Fruit fly (Drosophila melanogaster) whole organism, wandering third instar larva: ENCODE results near the gene SPR.
A peak's percentile ranks its signal among the peaks of the same experiment; 100 is the strongest.

Experiments used
- CG32264 ChIP-seq: fragments of 200-800 bp; sonication (Bioruptor generic); optimal IDR thresholded peaks from 2 replicates; lab custom pipeline; 2016; ENCODE audit warnings: missing biosample characterization, missing genetic modification characterization
- CG9705 ChIP-seq: fragments of 200-800 bp; sonication (Bioruptor generic); optimal IDR thresholded peaks from 2 replicates; lab custom pipeline; 2018; ENCODE audit warnings: missing biosample characterization, mild to moderate bottlenecking, missing genetic modification characterization
- Dfd ChIP-seq: fragments of >200 bp; optimal IDR thresholded peaks from 2 replicates; lab custom pipeline; 2017; ENCODE audit warnings: missing biosample characterization, missing genetic modification characterization
- Dif ChIP-seq: fragments of 200-275, 200-300 bp; sonication (Bioruptor generic); optimal IDR thresholded peaks from 2 replicates; lab custom pipeline; 2018; ENCODE audit warnings: missing biosample characterization, missing genetic modification characterization; ENCODE audit not compliant: partially characterized antibody
- GATAd ChIP-seq: sonication (Bioruptor generic); optimal IDR thresholded peaks from 2 replicates; lab custom pipeline; 2016; ENCODE audit warnings: missing biosample characterization, missing genetic modification characterization
- HLH106 ChIP-seq: fragments of 200-800 bp; optimal IDR thresholded peaks from 3 replicates; lab custom pipeline; 2019; ENCODE audit warnings: missing biosample characterization, mild to moderate bottlenecking, missing genetic modification characterization, moderate library complexity
- Hnf4 ChIP-seq: fragments of 200-800 bp; sonication (Bioruptor generic); optimal IDR thresholded peaks from 2 replicates; lab custom pipeline; 2016; ENCODE audit warnings: missing biosample characterization, mild to moderate bottlenecking, missing genetic modification characterization
- Hr78 ChIP-seq: fragments of >200 bp; optimal IDR thresholded peaks from 2 replicates; lab custom pipeline; 2017; ENCODE audit warnings: missing biosample characterization, missing genetic modification characterization
- Hr83 ChIP-seq: fragments of 200-300 bp; sonication (Bioruptor generic); optimal IDR thresholded peaks from 2 replicates; lab custom pipeline; 2016; ENCODE audit warnings: missing biosample characterization, mild to moderate bottlenecking, missing genetic modification characterization, moderate library complexity; ENCODE audit not compliant: poor library complexity, severe bottlenecking
- Jra ChIP-seq: sonication (Bioruptor generic); optimal IDR thresholded peaks from 2 replicates; lab custom pipeline; 2016; ENCODE audit warnings: missing biosample characterization, missing genetic modification characterization
- Mio ChIP-seq: sonication (Bioruptor generic); optimal IDR thresholded peaks from 2 replicates; lab custom pipeline; 2016; ENCODE audit warnings: missing biosample characterization, missing genetic modification characterization
- Myc ChIP-seq: fragments of >200 bp; optimal IDR thresholded peaks from 2 replicates; lab custom pipeline; 2017
- N ChIP-seq: fragments of >200 bp; optimal IDR thresholded peaks from 2 replicates; lab custom pipeline; 2018; ENCODE audit warnings: missing biosample characterization, missing external identifiers, missing genetic modification characterization
- OdsH ChIP-seq: fragments of 200-800 bp; sonication (Bioruptor generic); optimal IDR thresholded peaks from 2 replicates; lab custom pipeline; 2016; ENCODE audit warnings: missing biosample characterization, mild to moderate bottlenecking, missing genetic modification characterization
- Rel ChIP-seq, 2 experiments: fragments of 200-800 bp; sonication (Bioruptor generic) in 1 of 2; optimal IDR thresholded peaks; 2 replicates in 1 of 2; 3 replicates in 1 of 2; lab custom pipeline; 2016 to 2019; ENCODE audit warnings: mild to moderate bottlenecking in 2 of 2, missing biosample characterization in 2 of 2, missing genetic modification characterization in 2 of 2, moderate library complexity in 1 of 2
- Sp1 ChIP-seq: fragments of 200-800 bp; sonication (Bioruptor generic); optimal IDR thresholded peaks from 3 replicates; lab custom pipeline; 2019; ENCODE audit warnings: missing biosample characterization, mild to moderate bottlenecking, missing genetic modification characterization, moderate library complexity
- Vsx2 ChIP-seq: fragments of 200-300, 225-300 bp; sonication (Bioruptor generic); optimal IDR thresholded peaks from 2 replicates; lab custom pipeline; 2018; ENCODE audit warnings: missing biosample characterization, missing genetic modification characterization; ENCODE audit not compliant: partially characterized antibody
- br ChIP-seq: fragments of 200-800 bp; sonication (Bioruptor generic); optimal IDR thresholded peaks from 2 replicates; lab custom pipeline; 2016; ENCODE audit warnings: missing biosample characterization, missing genetic modification characterization
- dl ChIP-seq, 2 experiments: fragments of 175-275, 200-275 bp in 1 of 2; fragments of 200-275 bp in 1 of 2; sonication (Bioruptor generic); optimal IDR thresholded peaks; lab custom pipeline; 2018; ENCODE audit warnings: mild to moderate bottlenecking in 2 of 2, missing biosample characterization in 2 of 2, missing genetic modification characterization in 2 of 2, moderate library complexity in 2 of 2; ENCODE audit not compliant: partially characterized antibody in 2 of 2, insufficient read depth in 1 of 2
- dmrt93B ChIP-seq: fragments of 200-800 bp; sonication (Bioruptor generic); optimal IDR thresholded peaks from 2 replicates; lab custom pipeline; 2018; ENCODE audit warnings: missing biosample characterization, mild to moderate bottlenecking, missing genetic modification characterization
- dsf ChIP-seq: sonication (Bioruptor generic); optimal IDR thresholded peaks from 2 replicates; lab custom pipeline; 2016; ENCODE audit warnings: missing biosample characterization, missing genetic modification characterization, borderline replicate concordance
- ey ChIP-seq: fragments of 200-800 bp; sonication (Bioruptor generic); optimal IDR thresholded peaks from 2 replicates; lab custom pipeline; 2016; ENCODE audit warnings: missing biosample characterization, missing genetic modification characterization
- foxo ChIP-seq, 2 experiments: fragments of 200-800 bp; sonication (Bioruptor generic); optimal IDR thresholded peaks; 2 replicates in 1 of 2; 3 replicates in 1 of 2; lab custom pipeline; 2016 to 2017; ENCODE audit warnings: missing biosample characterization in 2 of 2, missing genetic modification characterization in 2 of 2
- fru ChIP-seq: fragments of 200-800 bp; sonication (Bioruptor generic); optimal IDR thresholded peaks from 3 replicates; lab custom pipeline; 2016; ENCODE audit warnings: missing biosample characterization, mild to moderate bottlenecking, missing genetic modification characterization
- h ChIP-seq: fragments of 200-800 bp; sonication (Bioruptor generic); optimal IDR thresholded peaks from 3 replicates; lab custom pipeline; 2016; ENCODE audit warnings: missing biosample characterization, mild to moderate bottlenecking, missing genetic modification characterization
- jim ChIP-seq: fragments of 175-275, 200-325 bp; sonication (Bioruptor generic); optimal IDR thresholded peaks from 2 replicates; lab custom pipeline; 2016; ENCODE audit warnings: missing biosample characterization, mild to moderate bottlenecking, missing genetic modification characterization
- lola ChIP-seq: fragments of >200 bp; optimal IDR thresholded peaks from 2 replicates; lab custom pipeline; 2017; ENCODE audit warnings: missing biosample characterization, missing genetic modification characterization
- pan ChIP-seq: fragments of >200 bp; optimal IDR thresholded peaks from 2 replicates; lab custom pipeline; 2017
- psq ChIP-seq: fragments of 200-800 bp; sonication (Bioruptor generic); optimal IDR thresholded peaks from 3 replicates; lab custom pipeline; 2017; ENCODE audit warnings: missing biosample characterization, mild to moderate bottlenecking, missing genetic modification characterization, moderate library complexity
- rgr ChIP-seq: fragments of 200-800 bp; sonication (Bioruptor generic); optimal IDR thresholded peaks from 3 replicates; lab custom pipeline; 2016; ENCODE audit warnings: missing biosample characterization, mild to moderate bottlenecking, missing genetic modification characterization
- sage ChIP-seq: fragments of 200-800 bp; sonication (Bioruptor generic); optimal IDR thresholded peaks from 2 replicates; lab custom pipeline; 2016; ENCODE audit warnings: missing biosample characterization, mild to moderate bottlenecking, missing genetic modification characterization
- sv ChIP-seq: fragments of 200-800 bp; sonication (Bioruptor generic); optimal IDR thresholded peaks from 3 replicates; lab custom pipeline; 2016; ENCODE audit warnings: missing biosample characterization, missing genetic modification characterization
- tai ChIP-seq: sonication (Bioruptor generic); optimal IDR thresholded peaks from 2 replicates; lab custom pipeline; 2016; ENCODE audit warnings: missing biosample characterization, missing genetic modification characterization
- woc ChIP-seq: sonication (Bioruptor generic); optimal IDR thresholded peaks from 2 replicates; lab custom pipeline; 2016; ENCODE audit warnings: missing biosample characterization, mild to moderate bottlenecking, missing genetic modification characterization

SPR gene

DNA sequence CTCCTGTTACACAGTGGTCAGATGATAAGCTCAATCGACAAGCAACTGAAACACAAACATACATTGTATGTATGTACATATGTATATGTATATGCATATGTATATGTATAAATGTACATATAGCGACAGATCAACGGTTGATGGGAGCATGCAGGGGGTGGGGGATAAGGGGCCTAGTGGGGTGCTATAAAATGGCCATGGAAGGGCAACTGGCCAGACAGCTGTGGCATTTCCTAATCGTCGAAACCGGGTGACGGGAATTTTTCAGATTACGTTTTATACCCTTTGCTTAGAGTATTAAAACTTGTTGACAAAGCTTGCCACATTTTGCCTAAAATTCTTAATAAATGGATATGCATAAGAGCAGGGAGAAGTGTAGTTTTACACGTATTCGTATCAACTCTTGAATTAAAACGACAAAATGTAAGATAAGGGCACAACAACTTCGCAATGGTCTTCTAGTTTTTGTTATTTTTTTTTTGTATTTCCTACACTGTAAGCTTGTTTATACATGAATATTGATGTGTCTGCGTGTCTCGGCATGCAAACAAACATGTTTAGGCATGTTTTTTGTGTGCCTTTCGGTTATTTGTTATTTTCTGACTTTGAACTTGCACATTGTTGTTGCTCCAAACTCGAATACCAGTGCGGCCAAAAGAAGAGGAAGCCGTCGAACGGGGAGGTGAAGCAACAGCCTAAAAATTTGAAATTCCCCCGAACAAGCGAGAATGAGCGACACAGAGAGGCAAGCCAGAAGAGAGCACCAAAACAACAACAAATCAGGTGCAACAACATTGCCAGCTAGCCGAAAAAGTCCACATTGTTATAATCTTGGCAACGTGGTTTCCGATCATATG is 27.2 kb upstream of the SPR start:
- TF ChIP-seq foxo (GFP tag; optimal IDR thresholded peaks at IDR 0.05; lab: Kevin White, UChicago) (peak in 1 of 2 experiments; percentile 61), dl (GFP tag; optimal IDR thresholded peaks at IDR 0.05; lab: Kevin White, UChicago; ENCODE audit: insufficient read depth in 1 of 2, partially characterized antibody in 2 of 2) (no peak), tai (GFP tag; lab: Kevin White, UChicago) (no peak), Hr78 (GFP tag; lab: Kevin White, UChicago) (no peak), Vsx2 (GFP tag; lab: Kevin White, UChicago) (no peak), Dfd (no peak), ey (GFP tag; lab: Kevin White, UChicago) (peak; percentile 28), jim (GFP tag; lab: Kevin White, UChicago) (no peak), rgr (GFP tag; lab: Kevin White, UChicago) (peak; percentile 41), Hnf4 (GFP tag; lab: Kevin White, UChicago) (no peak), br (peak; percentile 2), h (GFP tag; lab: Kevin White, UChicago) (peak; percentile 49), psq (GFP tag; lab: Kevin White, UChicago) (peak; percentile 32), woc (peak; percentile 10), Dif (GFP tag; lab: Kevin White, UChicago) (no peak), OdsH (peak; percentile 13), dsf (GFP tag; lab: Kevin White, UChicago) (no peak), sv (GFP tag; lab: Kevin White, UChicago) (peak; percentile 3), Mio (GFP tag; lab: Kevin White, UChicago) (no peak), Rel (GFP tag; optimal IDR thresholded peaks at IDR 0.05; lab: Kevin White, UChicago) (no peak), Rel (tag; optimal IDR thresholded peaks at IDR 0.05; lab: Kevin White, UChicago) (peak; percentile 88), GATAd (no peak), Sp1 (GFP tag; lab: Kevin White, UChicago) (no peak), fru (GFP tag; lab: Kevin White, UChicago) (peak; percentile 49)

dm6 chrX:5419905-5420567 is 26.4 kb upstream of the SPR start:
- no peak for TF ChIP-seq dl (GFP tag; optimal IDR thresholded peaks at IDR 0.05; lab: Kevin White, UChicago; ENCODE audit: insufficient read depth in 1 of 2, partially characterized antibody in 2 of 2)
- TF ChIP-seq Rel (GFP tag; optimal IDR thresholded peaks at IDR 0.05; lab: Kevin White, UChicago): no peak
- TF ChIP-seq Rel (tag; optimal IDR thresholded peaks at IDR 0.05; lab: Kevin White, UChicago): peak; percentile 20
- TF ChIP-seq ey (GFP tag; lab: Kevin White, UChicago): no peak
- no peak for TF ChIP-seq sv (GFP tag; lab: Kevin White, UChicago)
- TF ChIP-seq lola (GFP tag; lab: Kevin White, UChicago): no peak
- TF ChIP-seq Hr83 (GFP tag; lab: Kevin White, UChicago): no peak
- TF ChIP-seq dmrt93B (GFP tag; lab: Kevin White, UChicago): no peak
- peak; percentile 11 for TF ChIP-seq Myc (lab: Kevin White, UChicago)
- TF ChIP-seq GATAd: no peak
- TF ChIP-seq psq (GFP tag; lab: Kevin White, UChicago): no peak
- TF ChIP-seq N: no peak
- no peak for TF ChIP-seq pan (lab: Kevin White, UChicago)
- TF ChIP-seq dsf (GFP tag; lab: Kevin White, UChicago): no peak
- TF ChIP-seq CG32264 (GFP tag; lab: Kevin White, UChicago): no peak

dm6 chrX:5420568-5421019 is 25.9 kb upstream of the SPR start, which contains the start of gene spoon:
TSS of gene spoon (minus strand) at chrX:5420867.
- peak; percentile 37 for TF ChIP-seq h (GFP tag; lab: Kevin White, UChicago)
- TF ChIP-seq CG32264 (GFP tag; lab: Kevin White, UChicago): no peak
- TF ChIP-seq pan (lab: Kevin White, UChicago): no peak
- TF ChIP-seq tai (GFP tag; lab: Kevin White, UChicago): no peak
- TF ChIP-seq CG9705 (GFP tag; lab: Kevin White, UChicago): no peak
- peak; percentile 46 for TF ChIP-seq Hnf4 (GFP tag; lab: Kevin White, UChicago)
- TF ChIP-seq dl (GFP tag; optimal IDR thresholded peaks at IDR 0.05; lab: Kevin White, UChicago; ENCODE audit: insufficient read depth in 1 of 2, partially characterized antibody in 2 of 2): no peak
- TF ChIP-seq sage (GFP tag; lab: Kevin White, UChicago): no peak
- TF ChIP-seq Sp1 (GFP tag; lab: Kevin White, UChicago): no peak
- no peak for TF ChIP-seq Hr78 (GFP tag; lab: Kevin White, UChicago)
- TF ChIP-seq Myc (lab: Kevin White, UChicago): no peak
- peak in 1 of 2 experiments; percentile 12 for TF ChIP-seq foxo (GFP tag; optimal IDR thresholded peaks at IDR 0.05; lab: Kevin White, UChicago)
- no peak for TF ChIP-seq Hr83 (GFP tag; lab: Kevin White, UChicago)
- TF ChIP-seq br: peak; percentile 15
- no peak for TF ChIP-seq OdsH
- peak; percentile 3 for TF ChIP-seq sv (GFP tag; lab: Kevin White, UChicago)
- TF ChIP-seq rgr (GFP tag; lab: Kevin White, UChicago): peak; percentile 17
- no peak for TF ChIP-seq Dfd
- peak; percentile 21 for TF ChIP-seq fru (GFP tag; lab: Kevin White, UChicago)
- TF ChIP-seq jim (GFP tag; lab: Kevin White, UChicago): peak; percentile 27
- TF ChIP-seq HLH106 (tag; lab: Kevin White, UChicago): no peak
- no peak for TF ChIP-seq Jra
- no peak for TF ChIP-seq Vsx2 (GFP tag; lab: Kevin White, UChicago)
- peak; percentile 27 for TF ChIP-seq dmrt93B (GFP tag; lab: Kevin White, UChicago)
- TF ChIP-seq Dif (GFP tag; lab: Kevin White, UChicago): no peak
